Worm (Caenorhabditis elegans) whole organism, midembryonic: Measurements from ENCODE around the gene Y51A2A.12.

Experiments
- T22C8.4 ChIP-seq: fragments of 200-800 bp; sonication (Bioruptor generic); IDR thresholded peaks from 2 replicates; pipeline ENCODE4 v1.3.6; 2022; ENCODE audit warnings: missing genetic modification characterization, missing compliant biosample characterization
- cog-1 ChIP-seq: sonication (generic microtip); optimal IDR thresholded peaks from 2 replicates; lab custom pipeline; 2016; ENCODE audit warnings: missing genetic modification characterization, missing compliant biosample characterization
- flt-1 ChIP-seq: fragments of 200-800 bp; sonication (Bioruptor generic); IDR thresholded peaks from 2 replicates; pipeline ENCODE4 v1.3.6; 2022; ENCODE audit warnings: missing genetic modification characterization, missing compliant biosample characterization
- klf-2 ChIP-seq: fragments of 200-800 bp; sonication (Bioruptor generic); conservative IDR thresholded peaks from 2 replicates; pipeline ENCODE4 v1.3.6; 2022; ENCODE audit warnings: missing genetic modification reagents, missing genetic modification characterization, missing compliant biosample characterization
- med-1 ChIP-seq: sonication (generic microtip); optimal IDR thresholded peaks from 2 replicates; lab custom pipeline; 2017; ENCODE audit warnings: missing genetic modification characterization, mild to moderate bottlenecking, missing compliant biosample characterization, antibody characterized with exemption, missing genetic modification reagents; ENCODE audit not compliant: insufficient read depth
- ref-1 ChIP-seq: fragments of 200-800 bp; sonication (Bioruptor generic); conservative IDR thresholded peaks from 2 replicates; pipeline ENCODE4 v1.3.6; 2022; ENCODE audit warnings: missing genetic modification reagents, missing genetic modification characterization, missing compliant biosample characterization

- no peak for TF ChIP-seq flt-1 (GFP tag; lab: Robert Waterston, UW)
- no peak for TF ChIP-seq cog-1 (tag; lab: Kevin White, UChicago)
- TF ChIP-seq ref-1 (GFP tag; lab: Robert Waterston, UW): no peak
- no peak for TF ChIP-seq med-1 (GFP tag; lab: Kevin White, UChicago)
- no peak for TF ChIP-seq T22C8.4
- no peak for TF ChIP-seq klf-2 (GFP tag; lab: Robert Waterston, UW)
Observed at ce11 chrV:18243227-18243626, 49.2 kb upstream of the Y51A2A.12 start.
